Worm (Caenorhabditis elegans) whole organism, young adult: ENCODE data around the gene txt-17.

Source experiments
- B0336.3 ChIP-seq: fragments of 200-800 bp; sonication (Bioruptor generic); IDR thresholded peaks from 2 replicates; pipeline ENCODE4 v1.3.6; 2022; ENCODE audit warnings: missing genetic modification characterization, missing compliant biosample characterization
- F10E7.11 ChIP-seq: sonication (generic microtip); optimal IDR thresholded peaks from 2 replicates; lab custom pipeline; 2017; ENCODE audit warnings: mild to moderate bottlenecking, missing genetic modification characterization, moderate library complexity, missing compliant biosample characterization
- F22D6.2 ChIP-seq: sonication (generic microtip); optimal IDR thresholded peaks from 2 replicates; lab custom pipeline; 2016; ENCODE audit warnings: mild to moderate bottlenecking, missing genetic modification characterization, missing compliant biosample characterization
- F39B2.1 ChIP-seq: fragments of 200-800 bp; sonication (Bioruptor generic); IDR thresholded peaks from 2 replicates; pipeline ENCODE4 v1.3.6; 2022; ENCODE audit warnings: missing genetic modification reagents, missing genetic modification characterization, missing compliant biosample characterization
- F49E8.2 ChIP-seq: sonication (generic microtip); optimal IDR thresholded peaks from 3 replicates; lab custom pipeline; 2017; ENCODE audit warnings: missing genetic modification characterization, mild to moderate bottlenecking, missing compliant biosample characterization, antibody characterized with exemption, moderate library complexity; ENCODE audit not compliant: insufficient read depth
- K11D2.4 ChIP-seq: fragments of 200-800 bp; sonication (Bioruptor generic); IDR thresholded peaks from 2 replicates; pipeline ENCODE4 v1.3.6; 2022; ENCODE audit warnings: missing genetic modification reagents, missing genetic modification characterization, missing compliant biosample characterization
- Y53G8AR.9 ChIP-seq: fragments of 200-800 bp; sonication (Bioruptor generic); conservative IDR thresholded peaks from 2 replicates; pipeline ENCODE4 v1.3.6; 2022; ENCODE audit warnings: missing genetic modification reagents, missing genetic modification characterization, missing compliant biosample characterization
- Y95B8A.8 ChIP-seq: fragments of 200-800 bp; sonication (Bioruptor generic); IDR thresholded peaks from 2 replicates; pipeline ENCODE4 v1.3.6; 2022; ENCODE audit warnings: missing genetic modification reagents, missing genetic modification characterization, missing compliant biosample characterization
- ama-1 ChIP-seq, 3 experiments: fragments of 150-350 bp in 1 of 3; sonication (generic microtip) in 2 of 3; optimal IDR thresholded peaks; 2 replicates each; lab custom pipeline; 2014 to 2018; ENCODE audit warnings: missing biosample characterization in 2 of 3, missing genetic modification characterization in 2 of 3, missing genetic modification reagents in 2 of 3
- attf-3 ChIP-seq: fragments of 200-800 bp; sonication (Bioruptor generic); conservative IDR thresholded peaks from 2 replicates; pipeline ENCODE4 v1.3.6; 2022; ENCODE audit warnings: missing genetic modification reagents, missing genetic modification characterization, missing compliant biosample characterization
- cebp-1 ChIP-seq, 2 experiments: fragments of 200-800 bp in 1 of 2; sonication (Bioruptor generic) in 1 of 2; sonication (generic microtip) in 1 of 2; IDR thresholded peaks in 1 of 2; optimal IDR thresholded peaks in 1 of 2; 2 replicates each; pipeline versions ENCODE4 v1.3.6 to Lab custom; 2017 to 2022; ENCODE audit warnings: missing compliant biosample characterization in 2 of 2, missing genetic modification characterization in 2 of 2, mild to moderate bottlenecking in 1 of 2, missing genetic modification reagents in 1 of 2, moderate library complexity in 1 of 2
- cebp-2 ChIP-seq: fragments of 200-800 bp; sonication (Bioruptor generic); IDR thresholded peaks from 2 replicates; pipeline ENCODE4 v1.3.6; 2022; ENCODE audit warnings: missing genetic modification characterization, missing compliant biosample characterization
- ceh-27 ChIP-seq: fragments of 200-800 bp; sonication (Bioruptor generic); optimal IDR thresholded peaks from 2 replicates; lab custom pipeline; 2018; ENCODE audit warnings: mild to moderate bottlenecking, missing genetic modification characterization, moderate library complexity, missing compliant biosample characterization
- ceh-79 ChIP-seq: sonication (generic microtip); optimal IDR thresholded peaks from 2 replicates; lab custom pipeline; 2017; ENCODE audit warnings: mild to moderate bottlenecking, missing genetic modification characterization, missing compliant biosample characterization
- dox-1 ChIP-seq: fragments of 200-800 bp; sonication (Bioruptor generic); IDR thresholded peaks from 2 replicates; pipeline ENCODE4 v1.3.6; 2022; ENCODE audit warnings: missing genetic modification reagents, missing genetic modification characterization, missing compliant biosample characterization
- egl-18 ChIP-seq: fragments of 200-800 bp; sonication (Bioruptor generic); IDR thresholded peaks from 2 replicates; pipeline ENCODE4 v1.3.6; 2022; ENCODE audit warnings: missing genetic modification reagents, missing genetic modification characterization, missing compliant biosample characterization
- lin-35 ChIP-seq, 3 experiments: fragments of 150-350 bp in 2 of 3; sonication (generic microtip) in 1 of 3; optimal IDR thresholded peaks; 2 replicates each; lab custom pipeline; 2014 to 2018; ENCODE audit warnings: missing biosample characterization in 3 of 3, missing genetic modification characterization in 3 of 3, missing genetic modification reagents in 3 of 3
- lin-40 ChIP-seq: sonication (generic microtip); optimal IDR thresholded peaks from 2 replicates; lab custom pipeline; 2016; ENCODE audit warnings: missing genetic modification characterization, mild to moderate bottlenecking, missing compliant biosample characterization, missing genotype, missing genetic modification reagents
- madf-3 ChIP-seq: fragments of 200-800 bp; sonication (Bioruptor generic); IDR thresholded peaks from 2 replicates; pipeline ENCODE4 v1.3.6; 2022; ENCODE audit warnings: missing genetic modification reagents, missing genetic modification characterization, missing compliant biosample characterization
- nfyb-1 ChIP-seq: fragments of 200-800 bp; sonication (Bioruptor generic); IDR thresholded peaks from 2 replicates; pipeline ENCODE4 v1.3.6; 2022; ENCODE audit warnings: missing genetic modification reagents, missing genetic modification characterization, missing compliant biosample characterization
- nhr-179 ChIP-seq: sonication (generic microtip); optimal IDR thresholded peaks from 2 replicates; lab custom pipeline; 2016; ENCODE audit warnings: mild to moderate bottlenecking, missing genetic modification characterization, missing compliant biosample characterization
- nhr-27 ChIP-seq: fragments of 200-800 bp; sonication (Bioruptor generic); optimal IDR thresholded peaks from 2 replicates; lab custom pipeline; 2018; ENCODE audit warnings: mild to moderate bottlenecking, missing genetic modification characterization, moderate library complexity, missing compliant biosample characterization
- snpc-3.4 ChIP-seq: sonication (generic microtip); optimal IDR thresholded peaks from 2 replicates; lab custom pipeline; 2017; ENCODE audit warnings: missing genetic modification characterization, mild to moderate bottlenecking, missing compliant biosample characterization, antibody characterized with exemption, moderate library complexity, missing genotype, missing genetic modification reagents
- snpc-4 ChIP-seq, 5 experiments: fragments of 150-350 bp in 1 of 5; sonication (generic microtip) in 4 of 5; optimal IDR thresholded peaks; 2 replicates each; lab custom pipeline; 2014 to 2018; ENCODE audit warnings: missing genetic modification characterization in 5 of 5, missing biosample characterization in 3 of 5, antibody characterized with exemption in 2 of 5, mild to moderate bottlenecking in 2 of 5, missing compliant biosample characterization in 2 of 5, missing genotype in 2 of 5, moderate library complexity in 2 of 5, missing genetic modification reagents in 1 of 5
- somi-1 ChIP-seq: fragments of 200-800 bp; sonication (Bioruptor generic); optimal IDR thresholded peaks from 2 replicates; lab custom pipeline; 2018; ENCODE audit warnings: mild to moderate bottlenecking, missing genetic modification characterization, missing compliant biosample characterization
- tbp1 ChIP-seq: fragments of 200-800 bp; sonication (Bioruptor generic); optimal IDR thresholded peaks from 2 replicates; lab custom pipeline; 2018; ENCODE audit warnings: mild to moderate bottlenecking, missing genetic modification characterization, missing compliant biosample characterization
- tbx-9 ChIP-seq: sonication (generic microtip); optimal IDR thresholded peaks from 2 replicates; lab custom pipeline; 2016; ENCODE audit warnings: borderline replicate concordance, missing genetic modification characterization, inconsistent platforms, missing compliant biosample characterization
- unc-130 ChIP-seq: sonication (generic microtip); optimal IDR thresholded peaks from 2 replicates; lab custom pipeline; 2016; ENCODE audit warnings: missing genetic modification reagents, missing genetic modification characterization, missing compliant biosample characterization
- ztf-26 ChIP-seq: sonication (generic microtip); optimal IDR thresholded peaks from 2 replicates; lab custom pipeline; 2017; ENCODE audit warnings: missing genetic modification characterization, missing compliant biosample characterization

txt-17 gene

ce11 chrV:7093720-7094401 is 40.9 kb upstream of the txt-17 start, which contains the start of gene nhr-135 (continued):
- TF ChIP-seq madf-3 (GFP tag; lab: Robert Waterston, UW) (no peak), F10E7.11 (tag; lab: Kevin White, UChicago) (no peak), F22D6.2 (tag; lab: Kevin White, UChicago) (peak; percentile 48), ceh-27 (no peak), snpc-4 (GFP tag; optimal IDR thresholded peaks at IDR 0.05; lab: Kevin White, UChicago) (no peak), snpc-4 (tag; optimal IDR thresholded peaks at IDR 0.05; lab: Kevin White, UChicago) (peak in 1 of 4 experiments; percentile 35), tbp1 (GFP tag; lab: Kevin White, UChicago) (peak; percentile 39), nhr-27 (no peak), B0336.3 (0 out of 2 replicates have a peak, but pooled peaks have one; percentile 38), K11D2.4 (GFP tag; lab: Robert Waterston, UW) (no peak), ztf-26 (tag; lab: Kevin White, UChicago) (peak; percentile 53), Y95B8A.8 (GFP tag; lab: Robert Waterston, UW) (no peak), dox-1 (GFP tag; lab: Robert Waterston, UW) (peak; percentile 44), ceh-79 (tag; lab: Kevin White, UChicago) (no peak)

- TF ChIP-seq lin-35 (GFP tag; optimal IDR thresholded peaks at IDR 0.05; lab: Kevin White, UChicago) (no peak), F10E7.11 (tag; lab: Kevin White, UChicago) (no peak), egl-18 (GFP tag; lab: Robert Waterston, UW) (0 out of 2 replicates have a peak, but pooled peaks have one; percentile 30), tbx-9 (tag; lab: Kevin White, UChicago) (no peak), Y53G8AR.9 (0 out of 2 replicates have a peak, but pooled peaks have one; percentile 31), ama-1 (optimal IDR thresholded peaks at IDR 0.05; lab: Kevin White, UChicago) (peak; percentile 43), ama-1 (GFP tag; optimal IDR thresholded peaks at IDR 0.05; lab: Kevin White, UChicago) (no peak)
These were observed 38.3 kb upstream of the txt-17 start, which contains the start of gene nhr-286 for ce11 chrV:7091287-7091686. nhr-286 (minus strand) TSS chrV:7091610.

DNA sequence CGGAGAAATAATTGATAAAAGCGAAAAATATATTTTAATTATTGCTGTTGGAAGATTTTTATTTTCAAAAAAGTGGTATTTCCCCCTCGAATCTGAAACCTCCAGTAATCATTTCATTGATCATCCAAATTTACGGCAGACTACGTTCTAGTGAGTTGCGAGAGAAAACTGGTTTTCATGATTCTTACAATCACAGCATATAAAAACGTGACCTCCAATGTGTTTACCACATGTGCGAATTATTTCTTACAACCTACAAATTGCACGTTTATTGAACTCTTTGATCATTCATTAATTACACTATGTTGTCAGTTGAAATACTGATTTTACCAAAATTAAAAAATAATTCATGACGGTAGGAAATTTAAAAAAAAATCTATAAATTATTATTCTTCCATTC is 36.2 kb upstream of the txt-17 start:
- TF ChIP-seq cebp-1 (GFP tag; IDR thresholded peaks at IDR 0.05; lab: Robert Waterston, UW): no peak
- TF ChIP-seq cebp-1 (tag; optimal IDR thresholded peaks at IDR 0.05; lab: Kevin White, UChicago): peak; percentile 16
- TF ChIP-seq nfyb-1 (GFP tag; lab: Robert Waterston, UW): no peak
- TF ChIP-seq attf-3 (GFP tag; lab: Robert Waterston, UW): no peak
- TF ChIP-seq lin-40 (tag; lab: Kevin White, UChicago): peak; percentile 28
- no peak for TF ChIP-seq cebp-2 (GFP tag; lab: Robert Waterston, UW)
- peak; percentile 70 for TF ChIP-seq somi-1 (GFP tag; lab: Kevin White, UChicago)

ce11 chrV:7087340-7087739 is 34.3 kb upstream of the txt-17 start:
- TF ChIP-seq F49E8.2 (tag; lab: Kevin White, UChicago) (no peak), unc-130 (no peak), nhr-179 (tag; lab: Kevin White, UChicago) (no peak), F39B2.1 (no peak), snpc-3.4 (tag; lab: Kevin White, UChicago) (no peak)
